Fruit fly (Drosophila melanogaster) whole organism, embryonic: ENCODE measurements around the gene Snapin.
A peak's percentile ranks its signal among the peaks of the same experiment; 100 is the strongest.

Experiments
- ATbp ChIP-seq: fragments of 200-800 bp; sonication (Bioruptor generic); optimal IDR thresholded peaks from 2 replicates; lab custom pipeline; 2017; ENCODE audit warnings: missing biosample characterization, mild to moderate bottlenecking, missing genetic modification characterization, missing genetic modification reagents
- B-H2 ChIP-seq: fragments of 200-800 bp; sonication (Bioruptor generic); optimal IDR thresholded peaks from 2 replicates; lab custom pipeline; 2018; ENCODE audit warnings: missing biosample characterization, mild to moderate bottlenecking, missing genetic modification characterization
- CG11247 ChIP-seq: fragments of 200-800 bp; sonication (Bioruptor generic); IDR thresholded peaks from 2 replicates; pipeline ENCODE4 v1.3.6; 2022; ENCODE audit warnings: missing biosample characterization, missing genetic modification characterization
- CG13123 ChIP-seq: fragments of 200-800 bp; sonication (Bioruptor generic); optimal IDR thresholded peaks from 2 replicates; lab custom pipeline; 2016; ENCODE audit warnings: missing biosample characterization, missing genetic modification characterization
- CG1647 ChIP-seq: fragments of 200-800 bp; sonication (Bioruptor generic); optimal IDR thresholded peaks from 3 replicates; lab custom pipeline; 2016; ENCODE audit warnings: missing biosample characterization, missing genetic modification characterization
- CG17385 ChIP-seq: fragments of 200-800 bp; sonication (Bioruptor generic); optimal IDR thresholded peaks from 3 replicates; lab custom pipeline; 2018; ENCODE audit warnings: missing biosample characterization, mild to moderate bottlenecking, missing genetic modification characterization
- CG17802 ChIP-seq: fragments of 200-800 bp; sonication (Bioruptor generic); optimal IDR thresholded peaks from 2 replicates; lab custom pipeline; 2018; ENCODE audit warnings: missing biosample characterization, mild to moderate bottlenecking, missing genetic modification characterization, moderate library complexity
- CG18764 ChIP-seq: fragments of 200-800 bp; sonication (Bioruptor generic); optimal IDR thresholded peaks from 3 replicates; lab custom pipeline; 2016; ENCODE audit warnings: missing biosample characterization, missing genetic modification characterization
- CG2199 ChIP-seq: fragments of 200-800 bp; sonication (Bioruptor generic); IDR thresholded peaks from 3 replicates; pipeline ENCODE4 v1.3.6; 2022; ENCODE audit warnings: missing biosample characterization, missing genetic modification characterization
- CG2712 ChIP-seq: fragments of 200-800 bp; optimal IDR thresholded peaks from 3 replicates; lab custom pipeline; 2019; ENCODE audit warnings: missing biosample characterization, mild to moderate bottlenecking, missing genetic modification characterization, moderate library complexity
- CG32532 ChIP-seq: fragments of 200-800 bp; sonication (Bioruptor generic); IDR thresholded peaks from 2 replicates; pipeline ENCODE4 v1.3.6; 2022; ENCODE audit warnings: missing biosample characterization, missing genetic modification characterization
- CG4328 ChIP-seq: fragments of 200-800 bp; sonication (Bioruptor generic); optimal IDR thresholded peaks from 3 replicates; lab custom pipeline; 2017; ENCODE audit warnings: missing biosample characterization, missing genetic modification reagents, missing genetic modification characterization
- CG4360 ChIP-seq: fragments of 200-800 bp; sonication (Bioruptor generic); IDR thresholded peaks from 2 replicates; pipeline ENCODE4 v1.3.6; 2022; ENCODE audit warnings: missing biosample characterization, missing genetic modification characterization
- CG5245 ChIP-seq: fragments of 200-800 bp; sonication (Bioruptor generic); optimal IDR thresholded peaks from 3 replicates; lab custom pipeline; 2016; ENCODE audit warnings: missing biosample characterization, missing genetic modification characterization
- CG7271 ChIP-seq: fragments of 200-800 bp; sonication (Bioruptor generic); optimal IDR thresholded peaks from 2 replicates; lab custom pipeline; 2018; ENCODE audit warnings: missing biosample characterization, mild to moderate bottlenecking, missing genetic modification characterization, moderate library complexity
- CG7357 ChIP-seq: fragments of 200-800 bp; sonication (Bioruptor generic); IDR thresholded peaks from 3 replicates; pipeline ENCODE4 v1.3.6; 2022; ENCODE audit warnings: missing biosample characterization, missing genetic modification characterization
- CG7839 ChIP-seq: fragments of 200-800 bp; sonication (Bioruptor generic); optimal IDR thresholded peaks from 3 replicates; lab custom pipeline; 2018; ENCODE audit warnings: missing biosample characterization, mild to moderate bottlenecking, missing genetic modification characterization, moderate library complexity
- CHES-1-like ChIP-seq: fragments of 200-800 bp; sonication (Bioruptor generic); optimal IDR thresholded peaks from 2 replicates; lab custom pipeline; 2016; ENCODE audit warnings: missing biosample characterization, missing genetic modification characterization
- Dp ChIP-seq: fragments of 200-800 bp; sonication (Bioruptor generic); optimal IDR thresholded peaks from 2 replicates; lab custom pipeline; 2018; ENCODE audit warnings: missing biosample characterization, mild to moderate bottlenecking, missing genetic modification characterization, moderate library complexity
- Eip74EF ChIP-seq, 2 experiments: fragments of 200-800 bp in 1 of 2; fragments of >200 bp in 1 of 2; sonication (Bioruptor generic) in 1 of 2; optimal IDR thresholded peaks; 2 replicates each; lab custom pipeline; 2017 to 2019; ENCODE audit warnings: missing biosample characterization in 2 of 2, missing genetic modification characterization in 2 of 2, mild to moderate bottlenecking in 1 of 2, moderate library complexity in 1 of 2
- Elba2 ChIP-seq: fragments of 200-800 bp; sonication (Bioruptor generic); optimal IDR thresholded peaks from 3 replicates; lab custom pipeline; 2016; ENCODE audit warnings: missing biosample characterization, missing genetic modification characterization
- Fer3 ChIP-seq: fragments of 200-800 bp; sonication (Bioruptor generic); optimal IDR thresholded peaks from 2 replicates; lab custom pipeline; 2018; ENCODE audit warnings: missing biosample characterization, mild to moderate bottlenecking, missing genetic modification characterization, moderate library complexity
- HLHmδ ChIP-seq: fragments of 200-800 bp; sonication (Bioruptor generic); optimal IDR thresholded peaks from 2 replicates; lab custom pipeline; 2018; ENCODE audit warnings: missing biosample characterization, mild to moderate bottlenecking, missing genetic modification characterization, moderate library complexity
- HmgD ChIP-seq: fragments of 200-800 bp; sonication (Bioruptor generic); optimal IDR thresholded peaks from 3 replicates; lab custom pipeline; 2016; ENCODE audit warnings: missing biosample characterization, missing genetic modification characterization
- Kr ChIP-seq: fragments of 200-800 bp; sonication (Bioruptor generic); optimal IDR thresholded peaks from 2 replicates; lab custom pipeline; 2017; ENCODE audit warnings: missing biosample characterization, mild to moderate bottlenecking, missing genetic modification characterization
- Ravus ChIP-seq: fragments of 200-800 bp; sonication (Bioruptor generic); IDR thresholded peaks from 2 replicates; pipeline ENCODE4 v1.3.6; 2022; ENCODE audit warnings: missing biosample characterization, missing genetic modification characterization
- Sox100B ChIP-seq: fragments of 200-800 bp; sonication (Bioruptor generic); optimal IDR thresholded peaks from 3 replicates; lab custom pipeline; 2018; ENCODE audit warnings: missing biosample characterization, mild to moderate bottlenecking, missing genetic modification characterization
- Xrp1 ChIP-seq: fragments of 200-800 bp; sonication (Bioruptor generic); IDR thresholded peaks from 2 replicates; pipeline ENCODE4 v1.3.6; 2022; ENCODE audit warnings: missing biosample characterization, missing genetic modification characterization
- abd-A ChIP-seq: fragments of 200-800 bp; sonication (Bioruptor generic); optimal IDR thresholded peaks from 3 replicates; lab custom pipeline; 2019; ENCODE audit warnings: missing biosample characterization, mild to moderate bottlenecking, missing genetic modification characterization, moderate library complexity
- ac ChIP-seq: fragments of 200-800 bp; sonication (Bioruptor generic); optimal IDR thresholded peaks from 3 replicates; lab custom pipeline; 2017; ENCODE audit warnings: missing biosample characterization, mild to moderate bottlenecking, missing genetic modification characterization
- al ChIP-seq: fragments of 200-800 bp; sonication (Bioruptor generic); IDR thresholded peaks from 2 replicates; pipeline ENCODE4 v1.3.6; 2022; ENCODE audit warnings: missing biosample characterization, missing genetic modification characterization
- aop ChIP-seq: fragments of 200-800 bp; sonication (Bioruptor generic); IDR thresholded peaks from 2 replicates; pipeline ENCODE4 v1.3.6; 2022; ENCODE audit warnings: missing biosample characterization, missing genetic modification characterization
- ara ChIP-seq: fragments of 200-800 bp; sonication (Bioruptor generic); IDR thresholded peaks from 2 replicates; pipeline ENCODE4 v1.3.6; 2022; ENCODE audit warnings: missing biosample characterization, missing genetic modification characterization
- ase ChIP-seq: fragments of 200-800 bp; sonication (Bioruptor generic); IDR thresholded peaks from 3 replicates; pipeline ENCODE4 v1.3.6; 2022; ENCODE audit warnings: missing biosample characterization, missing genetic modification characterization
- br ChIP-seq: fragments of >200 bp; optimal IDR thresholded peaks from 2 replicates; lab custom pipeline; 2017
- bsh ChIP-seq, 2 experiments: fragments of 200-800 bp; sonication (Bioruptor generic); optimal IDR thresholded peaks; 2 replicates each; lab custom pipeline; 2017 to 2018; ENCODE audit warnings: mild to moderate bottlenecking in 2 of 2, missing biosample characterization in 2 of 2, missing genetic modification characterization in 2 of 2, moderate library complexity in 1 of 2
- chinmo ChIP-seq: fragments of 200-800 bp; sonication (Bioruptor generic); IDR thresholded peaks from 4 replicates; pipeline ENCODE4 v1.3.6; 2022; ENCODE audit warnings: missing biosample characterization, missing genetic modification characterization; ENCODE audit not compliant: partially characterized antibody
- kni ChIP-seq: fragments of 200-800 bp; sonication (Bioruptor generic); optimal IDR thresholded peaks from 3 replicates; lab custom pipeline; 2017; ENCODE audit warnings: mild to moderate bottlenecking, missing biosample characterization, missing genetic modification reagents, missing genetic modification characterization
- lbe ChIP-seq: fragments of 200-800 bp; sonication (Bioruptor generic); optimal IDR thresholded peaks from 2 replicates; lab custom pipeline; 2016; ENCODE audit warnings: missing biosample characterization, mild to moderate bottlenecking, missing genetic modification characterization
- nmo ChIP-seq: fragments of 200-800 bp; sonication (Bioruptor generic); optimal IDR thresholded peaks from 2 replicates; lab custom pipeline; 2018; ENCODE audit warnings: missing biosample characterization, mild to moderate bottlenecking, missing genetic modification characterization, moderate library complexity
- pb ChIP-seq: fragments of 200-800 bp; sonication (Bioruptor generic); optimal IDR thresholded peaks from 3 replicates; lab custom pipeline; 2016; ENCODE audit warnings: missing biosample characterization, missing genetic modification characterization
- pho ChIP-seq: fragments of 200-800 bp; sonication (Bioruptor generic); optimal IDR thresholded peaks from 2 replicates; lab custom pipeline; 2016; ENCODE audit warnings: missing biosample characterization, missing genetic modification characterization
- psq ChIP-seq: fragments of 200-800 bp; sonication (Bioruptor generic); optimal IDR thresholded peaks from 2 replicates; lab custom pipeline; 2017; ENCODE audit warnings: missing biosample characterization, missing genetic modification characterization
- slbo ChIP-seq: fragments of 200-800 bp; sonication (Bioruptor generic); IDR thresholded peaks from 2 replicates; pipeline ENCODE4 v1.3.6; 2022; ENCODE audit warnings: missing biosample characterization, missing genetic modification characterization
- slou ChIP-seq: fragments of 200-800 bp; sonication (Bioruptor generic); optimal IDR thresholded peaks from 3 replicates; lab custom pipeline; 2016; ENCODE audit warnings: missing biosample characterization, missing genetic modification characterization
- tll ChIP-seq, 2 experiments: fragments of 200-800 bp in 1 of 2; fragments of >200 bp in 1 of 2; sonication (Bioruptor generic) in 1 of 2; optimal IDR thresholded peaks; 2 replicates each; lab custom pipeline; 2017 to 2019; ENCODE audit warnings: missing biosample characterization in 2 of 2, missing genetic modification characterization in 2 of 2, mild to moderate bottlenecking in 1 of 2, moderate library complexity in 1 of 2
- toy ChIP-seq: fragments of 200-800 bp; sonication (Bioruptor generic); IDR thresholded peaks from 2 replicates; pipeline ENCODE4 v1.3.6; 2022; ENCODE audit warnings: missing biosample characterization, missing genetic modification characterization

The Snapin gene

dm6 chr2L:2755323-2755695 lies 4.2 kb downstream of the Snapin start (continued):
- TF ChIP-seq HLHmδ (GFP tag; lab: Kevin White, UChicago), result peak; percentile 48
- no peak for TF ChIP-seq Sox100B (GFP tag; lab: Kevin White, UChicago)
- TF ChIP-seq slou (GFP tag; lab: Kevin White, UChicago), result no peak
- TF ChIP-seq CG2712 (tag; lab: Kevin White, UChicago), result no peak
- TF ChIP-seq bsh (GFP tag; optimal IDR thresholded peaks at IDR 0.05; lab: Kevin White, UChicago), result peak in 1 of 2 experiments; percentile 26
- no peak for TF ChIP-seq nmo (GFP tag; lab: Kevin White, UChicago)
- TF ChIP-seq chinmo (GFP tag; lab: Robert Waterston, UW), result no peak
- peak in 1 of 2 experiments; percentile 35 for TF ChIP-seq Eip74EF (GFP tag; optimal IDR thresholded peaks at IDR 0.05; lab: Kevin White, UChicago)
- no peak for TF ChIP-seq B-H2 (GFP tag; lab: Kevin White, UChicago)
- no peak for TF ChIP-seq pho (GFP tag; lab: Kevin White, UChicago)
- no peak for TF ChIP-seq CG11247 (GFP tag; lab: Robert Waterston, UW)
- no peak for TF ChIP-seq abd-A (tag; lab: Kevin White, UChicago)
- peak; percentile 84 for TF ChIP-seq lbe (GFP tag; lab: Kevin White, UChicago)
- TF ChIP-seq, all 482 proteins: peak for 22

DNA sequence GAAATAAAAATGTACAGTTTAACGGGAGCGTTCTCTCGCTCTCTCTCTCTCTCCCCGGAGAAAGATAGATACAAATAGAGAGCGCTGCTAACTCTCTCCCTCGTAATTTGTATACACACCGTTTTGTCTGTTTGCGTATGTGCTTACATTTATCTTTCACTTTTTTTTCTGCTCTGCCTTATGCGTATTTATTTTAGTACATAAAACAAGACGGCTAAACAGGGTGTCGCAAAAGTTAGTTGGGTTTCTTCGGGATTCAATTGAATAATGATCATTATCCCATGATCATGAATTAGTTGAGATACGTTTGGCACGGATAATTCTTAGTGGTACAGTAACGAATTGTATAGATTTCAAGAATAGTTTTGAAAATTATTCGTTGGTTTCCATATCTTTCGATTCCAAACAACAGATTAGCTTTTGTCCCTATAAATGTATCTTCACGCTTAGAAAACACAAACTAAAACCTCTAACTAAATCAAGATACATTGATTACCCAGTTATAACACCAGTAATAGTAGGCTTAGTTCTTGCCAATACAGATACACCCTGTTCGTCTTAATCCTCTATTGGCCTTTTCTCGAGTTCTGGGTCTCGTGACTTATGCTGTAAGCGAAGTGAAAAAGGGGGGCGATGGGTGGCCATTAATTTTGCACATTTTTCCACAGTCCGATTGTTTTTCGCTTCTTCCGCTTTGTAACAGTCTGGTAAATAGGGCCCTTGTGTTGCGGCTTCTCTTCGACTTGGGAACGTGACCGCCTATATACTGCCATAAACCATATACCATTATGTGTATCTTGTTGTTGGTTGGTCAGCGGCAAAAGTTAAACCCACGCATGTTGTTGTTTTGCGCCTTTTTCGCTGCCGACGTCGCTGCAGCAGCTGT lies 4.8 kb downstream of the Snapin start:
- peak; percentile 86 for TF ChIP-seq kni (GFP tag; lab: Kevin White, UChicago)
- TF ChIP-seq psq (GFP tag; lab: Kevin White, UChicago), result peak; percentile 51
- peak; percentile 68 for TF ChIP-seq CG13123
- TF ChIP-seq Fer3 (tag; lab: Kevin White, UChicago), result peak; percentile 84
- no peak for TF ChIP-seq CG2199 (GFP tag; lab: Robert Waterston, UW)
- no peak for TF ChIP-seq ase (GFP tag; lab: Robert Waterston, UW)
- no peak for TF ChIP-seq Kr
- peak; percentile 89 for TF ChIP-seq CHES-1-like
- TF ChIP-seq al (GFP tag; lab: Robert Waterston, UW), result no peak
- TF ChIP-seq CG18764 (GFP tag; lab: Kevin White, UChicago), result peak; percentile 69
- TF ChIP-seq CG4328 (GFP tag; lab: Kevin White, UChicago), result peak; percentile 85
- TF ChIP-seq CG17802 (tag; lab: Kevin White, UChicago), result no peak
- TF ChIP-seq CG17385, result peak; percentile 77
- peak; percentile 91 for TF ChIP-seq ATbp
- TF ChIP-seq ara, result no peak
- no peak for TF ChIP-seq ac
- peak; percentile 70 for TF ChIP-seq pb
- peak; percentile 28 for TF ChIP-seq CG7271 (tag; lab: Kevin White, UChicago)
- TF ChIP-seq CG4360 (GFP tag; lab: Robert Waterston, UW), result no peak
- no peak for TF ChIP-seq Xrp1 (GFP tag; lab: Robert Waterston, UW)
- TF ChIP-seq br (lab: Kevin White, UChicago), result no peak
- no peak for TF ChIP-seq lbe (GFP tag; lab: Kevin White, UChicago)
- no peak for TF ChIP-seq CG32532 (GFP tag; lab: Robert Waterston, UW)
- no peak for TF ChIP-seq Elba2 (GFP tag; lab: Kevin White, UChicago)
- TF ChIP-seq CG7839 (tag; lab: Kevin White, UChicago), result peak; percentile 83
- TF ChIP-seq nmo (GFP tag; lab: Kevin White, UChicago), result peak; percentile 77
- TF ChIP-seq aop, result no peak
- peak; percentile 18 for TF ChIP-seq HmgD
- TF ChIP-seq Dp, result no peak
- peak; percentile 58 for TF ChIP-seq CG1647 (GFP tag; lab: Kevin White, UChicago)
- no peak for TF ChIP-seq slbo (GFP tag; lab: Robert Waterston, UW)
- TF ChIP-seq Ravus, result no peak
- peak; percentile 53 for TF ChIP-seq CG5245 (GFP tag; lab: Kevin White, UChicago)
- peak; percentile 34; the same call in 1 of the 3 replicates for TF ChIP-seq CG7357 (GFP tag; lab: Robert Waterston, UW)
- no peak for TF ChIP-seq toy (GFP tag; lab: Robert Waterston, UW)
- peak in 1 of 2 experiments; percentile 67 for TF ChIP-seq tll (GFP tag; optimal IDR thresholded peaks at IDR 0.05; lab: Kevin White, UChicago)
